Worm (Caenorhabditis elegans) whole organism, L3 larva: Measurements from ENCODE around the gene tbx-31.
"Not testable (repeated sequence)": the region's sequence is repeated elsewhere in the genome, so short reads cannot be mapped to it uniquely, and the experiment has no call there.

Source experiments
- ZK546.5 ChIP-seq: sonication (generic microtip); optimal IDR thresholded peaks from 2 replicates; lab custom pipeline; 2017; ENCODE audit warnings: missing biosample characterization, missing genetic modification characterization
- ama-1 ChIP-seq: fragments of 150-350 bp; optimal IDR thresholded peaks from 2 replicates; lab custom pipeline; 2018
- ceh-82 ChIP-seq: fragments of 150-350 bp; optimal IDR thresholded peaks from 2 replicates; lab custom pipeline; 2014; ENCODE audit warnings: missing biosample characterization, missing genetic modification characterization
- egl-5 ChIP-seq: fragments of 150-350 bp; optimal IDR thresholded peaks from 2 replicates; lab custom pipeline; 2017; ENCODE audit warnings: missing biosample characterization, missing genetic modification reagents, missing genetic modification characterization, inconsistent platforms
- elt-1 ChIP-seq: fragments of 150-350 bp; optimal IDR thresholded peaks from 2 replicates; lab custom pipeline; 2014; ENCODE audit warnings: missing biosample characterization, missing genetic modification characterization
- fos-1 ChIP-seq: fragments of 150-350 bp; optimal IDR thresholded peaks from 2 replicates; lab custom pipeline; 2014; ENCODE audit warnings: missing biosample characterization, missing genetic modification characterization
- jun-1 ChIP-seq: fragments of 150-350 bp; optimal IDR thresholded peaks from 2 replicates; lab custom pipeline; 2014; ENCODE audit warnings: missing biosample characterization, missing genetic modification reagents, missing genetic modification characterization
- mdl-1 ChIP-seq: fragments of 150-350 bp; optimal IDR thresholded peaks from 2 replicates; lab custom pipeline; 2014; ENCODE audit warnings: missing biosample characterization, missing genetic modification characterization
- nhr-12 ChIP-seq: fragments of 150-350 bp; optimal IDR thresholded peaks from 2 replicates; lab custom pipeline; 2014; ENCODE audit warnings: missing biosample characterization, missing genetic modification characterization
- tbx-2 ChIP-seq: sonication (generic microtip); optimal IDR thresholded peaks from 2 replicates; lab custom pipeline; 2016; ENCODE audit warnings: mild to moderate bottlenecking, missing genetic modification characterization, missing compliant biosample characterization
- unc-39 ChIP-seq: sonication (generic microtip); optimal IDR thresholded peaks from 4 replicates; lab custom pipeline; 2017; ENCODE audit warnings: missing biosample characterization, missing genetic modification characterization
- ztf-11 ChIP-seq: fragments of 150-350 bp; optimal IDR thresholded peaks from 2 replicates; lab custom pipeline; 2014; ENCODE audit warnings: missing biosample characterization, missing genetic modification characterization

ce11 chrX:1690894-1691293 is 16.9 kb upstream of the tbx-31 start, which contains the start of gene C36C9.6:
- TF ChIP-seq ceh-82 (tag; lab: Kevin White, UChicago); tbx-2 (tag; lab: Kevin White, UChicago); nhr-12 (tag; lab: Kevin White, UChicago); elt-1 (tag; lab: Kevin White, UChicago); ZK546.5; fos-1 (tag; lab: Kevin White, UChicago); unc-39 (tag; lab: Kevin White, UChicago); egl-5; ama-1; ztf-11 (tag; lab: Kevin White, UChicago); jun-1 (tag; lab: Kevin White, UChicago); mdl-1 (tag; lab: Kevin White, UChicago): not testable (repeated sequence)
